Fruit fly (Drosophila melanogaster): ENCODE results near the gene CG9281.

Gene CG9281

dm6 chrX:15697581-15698208 is 12.6 kb downstream of the CG9281 start (continued):
- no peak for TF ChIP-seq Lpt (GFP tag; optimal IDR thresholded peaks at IDR 0.05)
- no peak for TF ChIP-seq hth (optimal IDR thresholded peaks at IDR 0.05)
- no peak for TF ChIP-seq NC2β (GFP tag; optimal IDR thresholded peaks at IDR 0.05)
- TF ChIP-seq rib (GFP tag; IDR thresholded peaks at IDR 0.05): peak; percentile 93
- TF ChIP-seq CG18011 (GFP tag; optimal IDR thresholded peaks at IDR 0.05): peak; percentile 76
- no peak for TF ChIP-seq mld (GFP tag; IDR thresholded peaks at IDR 0.05; ENCODE audit: partially characterized antibody)
- peak; percentile 93 for TF ChIP-seq Fer2 (tag; optimal IDR thresholded peaks at IDR 0.05)
- no peak for TF ChIP-seq Elba2 (GFP tag; optimal IDR thresholded peaks at IDR 0.05)
- peak; percentile 94 for TF ChIP-seq CG17359 (tag; optimal IDR thresholded peaks at IDR 0.05)
- peak; percentile 97 for TF ChIP-seq sob (GFP tag; IDR thresholded peaks at IDR 0.05)
- no peak for TF ChIP-seq shn (GFP tag; optimal IDR thresholded peaks at IDR 0.05)
- TF ChIP-seq CG6254 (GFP tag; optimal IDR thresholded peaks at IDR 0.05): peak; percentile 81
- peak; percentile 5 for TF ChIP-seq CG33213 (GFP tag; optimal IDR thresholded peaks at IDR 0.05)
- peak in 1 of 3 experiments; percentile 47 for TF ChIP-seq Stat92E (GFP tag; optimal IDR thresholded peaks at IDR 0.05)
- TF ChIP-seq ham (GFP tag; IDR thresholded peaks at IDR 0.05): peak; percentile 88
- peak; percentile 91 for TF ChIP-seq CG34376 (GFP tag; optimal IDR thresholded peaks at IDR 0.05)
- peak; percentile 94 for TF ChIP-seq ranshi (GFP tag; IDR thresholded peaks at IDR 0.05)
- no peak for TF ChIP-seq CG7963 (GFP tag; IDR thresholded peaks at IDR 0.05; ENCODE audit: partially characterized antibody)
- peak; percentile 57 for TF ChIP-seq Bdp1 (GFP tag; optimal IDR thresholded peaks at IDR 0.05)
- peak; percentile 84 for TF ChIP-seq D19B (GFP tag; optimal IDR thresholded peaks at IDR 0.05)
- no peak for TF ChIP-seq jumu (GFP tag; optimal IDR thresholded peaks at IDR 0.05)
- TF ChIP-seq CkIIα-i1 (GFP tag; IDR thresholded peaks at IDR 0.05): peak; percentile 30; the same call in 1 of the 2 replicates
- peak; percentile 92 for TF ChIP-seq Taf1 (GFP tag; IDR thresholded peaks at IDR 0.05)
- peak; percentile 39 for TF ChIP-seq pzg (GFP tag; optimal IDR thresholded peaks at IDR 0.05)
- TF ChIP-seq ash1 (GFP tag; optimal IDR thresholded peaks at IDR 0.05): peak; percentile 82
- peak; percentile 93 for TF ChIP-seq Drgx (GFP tag; IDR thresholded peaks at IDR 0.05)
- TF ChIP-seq CG4404 (GFP tag; IDR thresholded peaks at IDR 0.05): peak; percentile 90
- no peak for TF ChIP-seq sna (GFP tag; IDR thresholded peaks at IDR 0.05; ENCODE audit: partially characterized antibody)
- peak; percentile 69 for TF ChIP-seq twi (tag; optimal IDR thresholded peaks at IDR 0.05)
- TF ChIP-seq CG12071 (GFP tag; optimal IDR thresholded peaks at IDR 0.05): peak; percentile 89
- TF ChIP-seq eyg (GFP tag; optimal IDR thresholded peaks at IDR 0.05): no peak
- peak; percentile 25 for TF ChIP-seq CG1792 (GFP tag; optimal IDR thresholded peaks at IDR 0.05)
- TF ChIP-seq CG1529 (GFP tag; optimal IDR thresholded peaks at IDR 0.05): peak; percentile 72
- TF ChIP-seq Xbp1 (GFP tag; optimal IDR thresholded peaks at IDR 0.05): peak; percentile 93
- peak; percentile 90 for TF ChIP-seq CG16779 (GFP tag; IDR thresholded peaks at IDR 0.05)
- no peak for TF ChIP-seq tna (GFP tag; IDR thresholded peaks at IDR 0.05; ENCODE audit: partially characterized antibody)
- no peak for TF ChIP-seq pb (GFP tag; optimal IDR thresholded peaks at IDR 0.05)
- TF ChIP-seq sisA (GFP tag; IDR thresholded peaks at IDR 0.05): peak; percentile 95
- TF ChIP-seq C15 (GFP tag; IDR thresholded peaks at IDR 0.05): peak; percentile 90
- TF ChIP-seq CG3163 (GFP tag; optimal IDR thresholded peaks at IDR 0.05): no peak
- TF ChIP-seq HmgD (GFP tag; optimal IDR thresholded peaks at IDR 0.05): no peak
- peak; percentile 36 for TF ChIP-seq CG30020 (tag; optimal IDR thresholded peaks at IDR 0.05)
- TF ChIP-seq CG6765 (GFP tag; optimal IDR thresholded peaks at IDR 0.05): peak; percentile 70
- peak; percentile 84 for TF ChIP-seq CG15696 (tag; optimal IDR thresholded peaks at IDR 0.05)
- TF ChIP-seq CG2889 (GFP tag; IDR thresholded peaks at IDR 0.05): peak; percentile 82; the same call in 2 of the 3 replicates
- TF ChIP-seq repo (GFP tag; optimal IDR thresholded peaks at IDR 0.05): no peak
- no peak for TF ChIP-seq her (GFP tag; optimal IDR thresholded peaks at IDR 0.05)
- TF ChIP-seq bab2 (GFP tag; optimal IDR thresholded peaks at IDR 0.05): peak; percentile 60
- TF ChIP-seq Dll (GFP tag; IDR thresholded peaks at IDR 0.05; ENCODE audit: partially characterized antibody): no peak; the same call in 3 of the 4 replicates
- TF ChIP-seq CG18599 (GFP tag; optimal IDR thresholded peaks at IDR 0.05): peak; percentile 98

Data from whole organism, embryonic.